Fruit fly (Drosophila melanogaster) whole organism, prepupa: ENCODE measurements around the gene CG31807.
A peak's percentile ranks its signal among the peaks of the same experiment; 100 is the strongest.

Experiments
- CG6163 ChIP-seq: fragments of 200-800 bp; sonication (Bioruptor generic); IDR thresholded peaks from 3 replicates; pipeline ENCODE4 v1.3.6; 2022; ENCODE audit warnings: missing biosample characterization, missing genetic modification characterization
- CG6854 ChIP-seq: fragments of 200-800 bp; sonication (Bioruptor generic); optimal IDR thresholded peaks from 2 replicates; lab custom pipeline; 2017; ENCODE audit warnings: missing biosample characterization, mild to moderate bottlenecking, missing genetic modification characterization
- Hr4 ChIP-seq: fragments of 200-800 bp; sonication (Bioruptor generic); optimal IDR thresholded peaks from 3 replicates; lab custom pipeline; 2016; ENCODE audit warnings: missing biosample characterization, missing genetic modification characterization
- dac ChIP-seq: fragments of 200-800 bp; sonication (Bioruptor generic); optimal IDR thresholded peaks from 2 replicates; lab custom pipeline; 2017; ENCODE audit warnings: missing biosample characterization, mild to moderate bottlenecking, missing genetic modification characterization
- eg ChIP-seq: fragments of 200-800 bp; sonication (Bioruptor generic); IDR thresholded peaks from 3 replicates; pipeline ENCODE4 v1.3.6; 2022; ENCODE audit warnings: missing biosample characterization, missing genetic modification characterization
- fkh ChIP-seq: fragments of 200-800 bp; sonication (Bioruptor generic); optimal IDR thresholded peaks from 3 replicates; lab custom pipeline; 2017; ENCODE audit warnings: missing biosample characterization, mild to moderate bottlenecking, missing genetic modification characterization, moderate library complexity
- lz ChIP-seq: fragments of 200-800 bp; sonication (Bioruptor generic); optimal IDR thresholded peaks from 3 replicates; lab custom pipeline; 2016; ENCODE audit warnings: missing biosample characterization, missing genetic modification characterization

Gene CG31807

DNA sequence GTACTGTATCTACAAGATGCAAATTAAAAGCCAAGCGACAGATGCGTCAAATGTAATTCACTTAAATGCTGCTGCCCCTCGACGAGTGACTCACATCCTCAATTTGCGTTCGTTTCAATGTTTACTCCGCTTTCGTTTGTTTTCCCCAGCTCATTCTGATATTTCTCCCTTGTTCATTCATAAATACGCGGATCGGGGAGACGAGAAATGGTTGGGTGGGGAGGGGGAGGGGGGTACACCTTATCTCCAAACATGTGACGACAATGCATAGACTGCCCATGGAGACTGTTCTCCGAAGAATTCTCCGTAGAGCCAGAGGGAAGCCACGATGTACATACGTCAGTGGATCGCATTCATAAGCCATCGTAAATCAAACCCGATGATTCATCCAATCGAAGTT is 46.5 kb downstream of the CG31807 start:
- TF ChIP-seq Hr4 (GFP tag; lab: Kevin White, UChicago) (no peak), CG6854 (GFP tag; lab: Kevin White, UChicago) (peak; percentile 6), lz (GFP tag; lab: Kevin White, UChicago) (no peak), eg (GFP tag; lab: Robert Waterston, UW) (peak; percentile 40; the same call in 1 of the 3 replicates), fkh (peak; percentile 47), CG6163 (GFP tag; lab: Robert Waterston, UW) (peak; percentile 51; the same call in 2 of the 3 replicates), dac (GFP tag; lab: Kevin White, UChicago) (no peak)
